Worm (Caenorhabditis elegans) whole organism, L2 larva: ENCODE data around the gene Y66A7A.7.

Experiments used
- ZK546.5 ChIP-seq: sonication (generic microtip); optimal IDR thresholded peaks from 2 replicates; lab custom pipeline; 2017; ENCODE audit warnings: missing biosample characterization, missing genetic modification characterization
- ceh-16 ChIP-seq: fragments of 150-350 bp; optimal IDR thresholded peaks from 2 replicates; lab custom pipeline; 2014; ENCODE audit warnings: missing biosample characterization, missing genetic modification characterization
- dmd-4 ChIP-seq: sonication (generic microtip); optimal IDR thresholded peaks from 2 replicates; lab custom pipeline; 2017; ENCODE audit warnings: missing biosample characterization, missing genetic modification characterization
- nhr-11 ChIP-seq: fragments of 150-350 bp; optimal IDR thresholded peaks from 2 replicates; lab custom pipeline; 2014; ENCODE audit warnings: missing biosample characterization, missing genetic modification characterization
- nhr-23 ChIP-seq: fragments of 150-350 bp; optimal IDR thresholded peaks from 2 replicates; lab custom pipeline; 2014; ENCODE audit warnings: missing biosample characterization, missing genetic modification reagents, missing genetic modification characterization
- nhr-237 ChIP-seq: fragments of 150-350 bp; optimal IDR thresholded peaks from 2 replicates; lab custom pipeline; 2014; ENCODE audit warnings: missing biosample characterization, missing genetic modification characterization

DNA sequence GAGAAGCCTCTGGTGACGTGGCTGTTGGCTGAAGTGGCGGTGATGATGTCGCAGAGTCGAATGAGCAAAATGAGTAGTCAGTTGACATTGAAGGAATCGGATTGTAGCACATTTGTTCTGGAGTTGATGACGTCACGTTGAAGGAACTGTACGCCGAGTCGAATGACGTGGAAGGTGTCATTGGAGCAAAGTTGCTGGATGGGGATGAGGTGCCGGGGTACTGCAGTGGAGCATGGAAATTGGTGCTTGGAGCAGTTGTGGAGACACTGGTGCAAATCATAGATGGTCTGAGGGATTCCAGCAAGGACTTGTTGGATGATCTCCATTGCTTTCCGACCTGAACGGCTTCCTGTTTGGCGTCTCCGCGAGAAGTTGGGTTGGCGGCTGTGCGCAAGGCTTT, 4.2 kb upstream of the Y66A7A.7 start:
- TF ChIP-seq ZK546.5 (tag; lab: Kevin White, UChicago) (no peak), nhr-237 (tag; lab: Kevin White, UChicago) (no peak), nhr-11 (tag; lab: Kevin White, UChicago) (no peak), nhr-23 (no peak), dmd-4 (tag; lab: Kevin White, UChicago) (no peak), ceh-16 (no peak)
